Fruit fly (Drosophila melanogaster) Kc167 (cell line): ENCODE measurements around the gene Sec71.
A peak's percentile ranks its signal among the peaks of the same experiment; 100 is the strongest.

Experiments
- Myc ChIP-seq: fragments of >200 bp; optimal IDR thresholded peaks from 2 replicates; lab custom pipeline; 2017; ENCODE audit warnings: missing external identifiers
- Sin3A ChIP-seq: fragments of >200 bp; optimal IDR thresholded peaks from 2 replicates; lab custom pipeline; 2018; ENCODE audit warnings: missing external identifiers
- h ChIP-seq: fragments of >200 bp; optimal IDR thresholded peaks from 3 replicates; lab custom pipeline; 2018; ENCODE audit warnings: missing external identifiers
- insv ChIP-seq: fragments of >200 bp; optimal IDR thresholded peaks from 3 replicates; lab custom pipeline; 2018; ENCODE audit warnings: missing external identifiers
- psq ChIP-seq: fragments of >200 bp; optimal IDR thresholded peaks from 2 replicates; lab custom pipeline; 2017; ENCODE audit warnings: missing external identifiers
- ttk ChIP-seq: sonication (Bioruptor generic); optimal IDR thresholded peaks from 2 replicates; lab custom pipeline; 2017; ENCODE audit warnings: missing external identifiers

The Sec71 gene

DNA sequence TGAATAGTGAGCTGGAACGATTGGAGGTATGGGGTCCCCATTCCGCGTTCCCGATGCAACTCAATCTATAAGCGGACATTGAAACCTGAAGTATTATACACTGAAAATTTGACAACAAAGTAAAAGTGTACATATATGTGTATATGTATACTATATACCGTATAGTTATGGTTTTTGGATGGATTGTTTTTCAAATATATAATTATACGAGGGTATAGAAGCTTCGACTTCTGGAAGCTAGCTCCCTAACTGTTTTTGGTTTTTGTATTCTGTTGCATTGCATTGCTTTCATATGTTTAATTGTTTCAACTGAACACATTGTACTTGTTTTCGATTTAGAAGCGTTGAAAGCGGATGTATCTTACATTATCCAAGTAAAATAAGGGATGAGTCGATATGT, 19.8 kb downstream of the Sec71 start, which contains the start of gene CG16888:
CG16888 (minus strand) TSS at position 101 of the 400 bp plus-strand sequence.
- TF ChIP-seq Sin3A = no peak
- TF ChIP-seq psq = no peak
- no peak for TF ChIP-seq Myc (lab: Kevin White, UChicago)
- TF ChIP-seq ttk (lab: Kevin White, UChicago) = no peak
- TF ChIP-seq insv (lab: Kevin White, UChicago) = no peak
- no peak for TF ChIP-seq h (lab: Kevin White, UChicago)

DNA sequence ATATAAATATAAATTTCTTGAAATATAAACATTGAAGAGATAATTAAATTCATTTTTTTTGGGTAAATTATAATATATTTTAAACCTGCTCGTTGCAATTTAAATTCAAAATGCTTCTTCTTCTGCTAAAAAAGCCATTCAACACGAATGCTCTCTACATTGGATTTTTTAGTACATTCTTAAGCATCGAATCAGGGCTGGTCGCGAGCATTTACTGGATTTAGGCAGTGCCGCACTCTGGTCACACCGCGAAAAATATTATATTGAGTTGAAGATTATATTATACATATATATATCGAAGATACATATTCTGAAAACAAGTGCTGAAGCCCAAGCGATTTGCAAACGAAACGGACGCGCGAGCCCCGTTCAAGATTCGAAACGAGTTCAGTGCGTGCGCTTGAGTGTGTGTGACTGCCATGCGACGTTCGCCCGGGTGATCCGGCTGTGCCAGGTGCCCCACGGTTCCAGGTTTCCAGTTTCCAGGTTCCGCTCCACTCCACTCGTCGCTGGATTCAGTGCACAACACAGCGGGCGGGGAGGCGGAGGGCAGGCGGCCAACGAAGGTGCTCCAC, 20.4 kb downstream of the Sec71 start, which contains the start of gene Sos:
Sos (plus strand) TSS at position 213 of the 575 bp plus-strand sequence.
- TF ChIP-seq h (lab: Kevin White, UChicago) (no peak), insv (lab: Kevin White, UChicago) (no peak), ttk (lab: Kevin White, UChicago) (no peak), Myc (lab: Kevin White, UChicago) (no peak)

DNA sequence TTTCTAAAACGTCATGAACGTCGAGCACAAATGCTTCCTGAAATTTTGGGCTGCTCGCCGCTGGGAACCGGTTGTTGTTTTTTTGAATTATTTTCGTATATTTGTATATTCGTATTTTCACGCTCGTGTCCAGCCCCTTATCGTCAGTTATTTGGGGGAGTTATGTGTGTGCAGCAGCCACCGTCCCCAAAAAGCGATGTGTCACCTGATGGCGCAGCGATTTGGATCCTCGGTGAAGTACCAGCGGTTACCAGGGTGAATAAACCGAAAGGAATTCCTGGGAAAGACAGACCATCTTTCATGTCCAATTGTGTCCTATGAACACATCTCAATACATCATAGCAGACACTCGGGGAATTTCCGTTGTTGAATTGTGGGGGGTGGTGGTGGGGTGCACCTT, 26.9 kb downstream of the Sec71 start:
- TF ChIP-seq insv (lab: Kevin White, UChicago) (no peak), Sin3A (no peak), ttk (lab: Kevin White, UChicago) (no peak), Myc (lab: Kevin White, UChicago) (no peak), h (lab: Kevin White, UChicago) (no peak), psq (no peak)

- TF ChIP-seq psq = no peak
- no peak for TF ChIP-seq Sin3A
- no peak for TF ChIP-seq h (lab: Kevin White, UChicago)
- TF ChIP-seq insv (lab: Kevin White, UChicago) = no peak
- no peak for TF ChIP-seq Myc (lab: Kevin White, UChicago)
- TF ChIP-seq ttk (lab: Kevin White, UChicago) = no peak
Observed at dm6 chr2L:13820948-13821347, 27.6 kb downstream of the Sec71 start, which contains the start of gene b. Gene b (plus strand): TSS chr2L:13821248.

- TF ChIP-seq ttk (lab: Kevin White, UChicago) (no peak), h (lab: Kevin White, UChicago) (no peak), psq (no peak), Myc (lab: Kevin White, UChicago) (no peak), Sin3A (no peak), insv (lab: Kevin White, UChicago) (no peak)
Observed at dm6 chr2L:13827557-13827956, 34.2 kb downstream of the Sec71 start, which contains the start of gene PolG1. Gene PolG1 (minus strand): TSS chr2L:13827772.

DNA sequence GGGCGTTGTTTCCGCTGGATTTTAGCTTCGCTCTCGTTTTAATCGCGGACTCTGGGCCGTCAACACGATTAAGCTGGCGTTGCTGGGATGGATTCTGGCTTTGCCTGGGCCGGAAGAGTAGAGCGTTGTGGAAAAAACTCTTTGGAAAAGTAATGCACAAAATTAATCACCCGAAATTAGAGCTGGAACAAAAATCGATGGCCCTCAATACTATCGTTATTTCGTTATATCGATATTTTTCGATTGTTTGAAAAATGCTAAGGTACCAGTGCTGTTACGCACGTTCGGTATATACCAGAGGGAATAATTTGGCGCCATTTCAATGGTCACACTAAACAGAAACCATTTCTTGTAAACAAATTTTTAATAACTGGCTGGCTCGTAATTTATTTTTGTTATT, 36.2 kb downstream of the Sec71 start, which contains the start of the genes Arpc1 and Orc5:
Arpc1 (minus strand) TSS at position 202 of the 400 bp plus-strand sequence.
Orc5 (plus strand) TSS at position 298 of the 400 bp plus-strand sequence.
- TF ChIP-seq Sin3A = no peak
- no peak for TF ChIP-seq insv (lab: Kevin White, UChicago)
- TF ChIP-seq psq = no peak
- no peak for TF ChIP-seq Myc (lab: Kevin White, UChicago)
- no peak for TF ChIP-seq ttk (lab: Kevin White, UChicago)
- no peak for TF ChIP-seq h (lab: Kevin White, UChicago)

DNA sequence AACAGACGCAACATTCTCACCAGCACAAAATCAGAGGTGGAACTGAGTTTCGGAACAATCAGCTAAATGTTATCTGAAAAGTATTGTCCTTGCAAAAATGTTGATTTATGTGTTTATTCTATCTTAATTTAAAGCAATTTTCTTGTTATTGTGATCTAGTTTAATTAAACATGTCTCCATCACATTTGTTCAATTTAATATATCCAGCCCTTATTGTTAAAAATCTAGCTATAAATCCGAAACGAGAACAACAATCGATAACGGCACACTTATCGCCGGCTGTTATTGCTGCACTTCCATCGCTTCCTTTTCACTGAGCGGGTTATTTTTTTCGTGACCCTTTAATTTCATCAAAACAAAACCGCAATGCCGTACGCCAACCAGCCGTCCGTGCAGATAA, 39.7 kb downstream of the Sec71 start, which contains the start of the genes GatC, PolG2 and Polr2C:
GatC (minus strand) TSS at position 48 of the 400 bp plus-strand sequence.
PolG2 (minus strand) TSS at position 48 of the 400 bp plus-strand sequence.
Polr2C (plus strand) TSS at position 280 of the 400 bp plus-strand sequence.
- no peak for TF ChIP-seq ttk (lab: Kevin White, UChicago)
- TF ChIP-seq Myc (lab: Kevin White, UChicago) = no peak
- TF ChIP-seq h (lab: Kevin White, UChicago) = no peak
- no peak for TF ChIP-seq Sin3A
- TF ChIP-seq psq = no peak
- no peak for TF ChIP-seq insv (lab: Kevin White, UChicago)

DNA sequence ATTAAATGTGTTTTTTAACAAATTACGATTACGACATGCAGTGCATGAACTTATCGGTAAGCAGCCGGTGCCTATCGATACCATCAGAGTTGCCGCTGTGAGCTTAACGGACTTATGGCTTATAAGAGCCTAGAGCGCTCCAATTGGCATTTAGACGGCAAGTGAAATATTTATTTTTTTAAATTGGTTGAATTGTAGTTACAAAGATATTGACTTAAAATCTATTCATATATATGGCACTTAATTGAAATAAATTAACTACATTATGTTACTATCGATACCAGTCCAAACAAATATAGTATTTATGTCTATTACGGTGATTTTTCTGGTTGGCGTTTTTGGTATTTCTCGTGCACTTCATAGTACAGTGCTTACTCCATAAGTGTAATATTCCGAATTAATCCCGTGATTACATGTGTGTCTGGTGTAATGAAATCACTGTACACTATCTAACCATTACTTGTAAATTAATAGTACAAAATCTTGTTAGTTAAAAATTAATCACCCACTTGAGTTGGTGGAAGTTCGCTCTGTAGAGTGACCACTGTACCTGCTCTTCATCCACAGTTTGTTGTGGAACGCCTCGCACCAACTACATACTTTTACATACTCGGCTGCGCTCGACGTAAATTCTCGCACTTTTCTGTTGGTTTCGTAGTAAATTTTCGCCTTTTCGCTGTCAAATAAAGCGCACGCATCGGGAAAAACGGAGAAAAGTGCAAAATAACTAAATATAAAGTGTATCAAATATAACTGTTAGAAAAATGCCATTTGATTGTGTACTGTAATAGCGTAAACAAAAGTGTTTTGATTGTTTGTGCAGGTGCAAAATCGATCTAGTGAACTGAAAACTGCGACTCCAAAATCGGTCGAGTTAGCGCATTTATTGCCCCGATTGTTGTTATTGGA, 41.9 kb downstream of the Sec71 start, which contains the start of the genes mRpS23 and CenG1A:
mRpS23 (minus strand) TSS at position 71 of the 909 bp plus-strand sequence.
CenG1A (plus strand) TSS at position 563 of the 909 bp plus-strand sequence.
- TF ChIP-seq Sin3A (peak; percentile 60), psq (no peak), ttk (lab: Kevin White, UChicago) (no peak), h (lab: Kevin White, UChicago) (no peak), insv (lab: Kevin White, UChicago) (no peak), Myc (lab: Kevin White, UChicago) (no peak)

dm6 chr2L:13835959-13836358, 42.6 kb downstream of the Sec71 start:
- TF ChIP-seq Myc (lab: Kevin White, UChicago) (no peak), psq (no peak), h (lab: Kevin White, UChicago) (no peak), insv (lab: Kevin White, UChicago) (no peak), ttk (lab: Kevin White, UChicago) (no peak), Sin3A (no peak)

- TF ChIP-seq insv (lab: Kevin White, UChicago) = no peak
- TF ChIP-seq Sin3A = no peak
- TF ChIP-seq h (lab: Kevin White, UChicago) = no peak
- TF ChIP-seq Myc (lab: Kevin White, UChicago) = no peak
- no peak for TF ChIP-seq ttk (lab: Kevin White, UChicago)
- no peak for TF ChIP-seq psq
Observed at dm6 chr2L:13837579-13837978, 44.3 kb downstream of the Sec71 start.

- TF ChIP-seq psq (no peak), h (lab: Kevin White, UChicago) (no peak), insv (lab: Kevin White, UChicago) (no peak), Myc (lab: Kevin White, UChicago) (no peak), Sin3A (no peak), ttk (lab: Kevin White, UChicago) (no peak)
Observed at dm6 chr2L:13838647-13839390, 45.5 kb downstream of the Sec71 start.
